Fruit fly (Drosophila melanogaster): ENCODE measurements around the gene hzg.

The hzg gene

dm6 chr3L:15977565-15977964 lies 27.0 kb downstream of the hzg start:
- TF ChIP-seq Smox (GFP tag; optimal IDR thresholded peaks at IDR 0.05) (peak; percentile 70), cyc (GFP tag; optimal IDR thresholded peaks at IDR 0.05) (peak; percentile 66), CG11902 (GFP tag; optimal IDR thresholded peaks at IDR 0.05) (peak; percentile 18), eg (GFP tag; IDR thresholded peaks at IDR 0.05) (peak; percentile 81), fkh (GFP tag; optimal IDR thresholded peaks at IDR 0.05) (no peak), net (GFP tag; optimal IDR thresholded peaks at IDR 0.05) (peak; percentile 32), CG6854 (GFP tag; optimal IDR thresholded peaks at IDR 0.05) (no peak), Lpt (GFP tag; optimal IDR thresholded peaks at IDR 0.05) (peak; percentile 24), CG3032 (tag; optimal IDR thresholded peaks at IDR 0.05) (no peak), Hr39 (GFP tag; optimal IDR thresholded peaks at IDR 0.05) (peak; percentile 56), OdsH (GFP tag; optimal IDR thresholded peaks at IDR 0.05) (no peak), Sox102F (GFP tag; optimal IDR thresholded peaks at IDR 0.05) (peak; percentile 49), CG6276 (GFP tag; optimal IDR thresholded peaks at IDR 0.05) (peak; percentile 46), Ets21C (GFP tag; optimal IDR thresholded peaks at IDR 0.05) (peak; percentile 16), Blimp-1 (GFP tag; optimal IDR thresholded peaks at IDR 0.05) (no peak), CG34406 (GFP tag; optimal IDR thresholded peaks at IDR 0.05) (peak; percentile 27), CG11294 (GFP tag; IDR thresholded peaks at IDR 0.05) (peak; percentile 32; the same call in 1 of the 2 replicates), Ets96B (tag; optimal IDR thresholded peaks at IDR 0.05) (no peak), pdm3 (GFP tag; optimal IDR thresholded peaks at IDR 0.05) (peak; percentile 47), vri (GFP tag; optimal IDR thresholded peaks at IDR 0.05) (peak; percentile 90), Gug (GFP tag; IDR thresholded peaks at IDR 0.05) (peak; percentile 71), CG9139 (GFP tag; optimal IDR thresholded peaks at IDR 0.05) (no peak), CG6163 (GFP tag; IDR thresholded peaks at IDR 0.05) (peak; percentile 70), lz (GFP tag; optimal IDR thresholded peaks at IDR 0.05) (peak; percentile 41), CG32006 (GFP tag; optimal IDR thresholded peaks at IDR 0.05) (no peak), Eip93F (GFP tag; optimal IDR thresholded peaks at IDR 0.05) (no peak), fd85E (GFP tag; optimal IDR thresholded peaks at IDR 0.05) (no peak), CG31627 (GFP tag; optimal IDR thresholded peaks at IDR 0.05) (peak; percentile 66), achi (GFP tag; optimal IDR thresholded peaks at IDR 0.05) (peak; percentile 46), Hr4 (GFP tag; optimal IDR thresholded peaks at IDR 0.05) (no peak), acj6 (GFP tag; optimal IDR thresholded peaks at IDR 0.05) (peak; percentile 50), dac (GFP tag; optimal IDR thresholded peaks at IDR 0.05) (no peak), CG6808 (GFP tag; optimal IDR thresholded peaks at IDR 0.05) (no peak), topi (GFP tag; optimal IDR thresholded peaks at IDR 0.05) (peak; percentile 77), svp (GFP tag) (peak; percentile 81), CG6792 (GFP tag; optimal IDR thresholded peaks at IDR 0.05) (peak; percentile 44), CG10631 (GFP tag; optimal IDR thresholded peaks at IDR 0.05) (no peak), CG8119 (GFP tag; IDR thresholded peaks at IDR 0.05) (peak; percentile 54; the same call in 2 of the 3 replicates), Sox15 (GFP tag; optimal IDR thresholded peaks at IDR 0.05) (no peak), CG7368 (GFP tag; optimal IDR thresholded peaks at IDR 0.05) (no peak), CG15336 (GFP tag; IDR thresholded peaks at IDR 0.05) (peak; percentile 53; the same call in 1 of the 2 replicates), Eip78C (GFP tag) (peak; percentile 85), CG1621 (tag; optimal IDR thresholded peaks at IDR 0.05) (no peak), CG11762 (GFP tag; optimal IDR thresholded peaks at IDR 0.05; ENCODE audit: insufficient read depth) (peak; percentile 25), Sox14 (GFP tag; optimal IDR thresholded peaks at IDR 0.05) (peak; percentile 43), spab (GFP tag; optimal IDR thresholded peaks at IDR 0.05) (no peak), esn (GFP tag; optimal IDR thresholded peaks at IDR 0.05) (peak; percentile 74), CG8632 (GFP tag; optimal IDR thresholded peaks at IDR 0.05) (peak; percentile 40)

Data from whole organism, prepupa.